Fruit fly (Drosophila melanogaster) S2 (cell line): Measurements from ENCODE around the gene sNPF.

Experiments
- CG8478 ChIP-seq: fragments of >200 bp; optimal IDR thresholded peaks from 2 replicates; lab custom pipeline; 2018
- CTCF ChIP-seq, 2 experiments: fragments of >200 bp; optimal IDR thresholded peaks; 2 replicates each; lab custom pipeline; 2018

- TF ChIP-seq CG8478 (no peak), CTCF (optimal IDR thresholded peaks at IDR 0.05; lab: Kevin White, UChicago) (no peak)
Measured at dm6 chr2L:20097773-20098172, 70.1 kb downstream of the sNPF start.
